Worm (Caenorhabditis elegans): ENCODE measurements around the gene epc-1.
A peak's percentile ranks its signal among the peaks of the same experiment; 100 is the strongest.

epc-1 gene

ce11 chrIII:12598418-12599330, 9.7 kb downstream of the epc-1 start:
- TF ChIP-seq ama-1 (optimal IDR thresholded peaks at IDR 0.05): peak; percentile 89
- TF ChIP-seq F13C5.2 (tag; optimal IDR thresholded peaks at IDR 0.05): peak; percentile 44
- TF ChIP-seq hmbx-1 (tag; optimal IDR thresholded peaks at IDR 0.05): peak; percentile 50
- no peak for TF ChIP-seq hnd-1 (tag; optimal IDR thresholded peaks at IDR 0.05)
- no peak for TF ChIP-seq scrt-1 (GFP tag; IDR thresholded peaks at IDR 0.05)
- TF ChIP-seq pes-1 (GFP tag; IDR thresholded peaks at IDR 0.05): peak; percentile 30; the same call in 1 of the 2 replicates
- no peak for TF ChIP-seq sea-1 (GFP tag; conservative IDR thresholded peaks at IDR 0.05)
- no peak for TF ChIP-seq hmg-4 (GFP tag; optimal IDR thresholded peaks at IDR 0.05)
- peak; percentile 54 for TF ChIP-seq B0310.2 (tag; optimal IDR thresholded peaks at IDR 0.05)
- TF ChIP-seq tbx-37 (GFP tag; conservative IDR thresholded peaks at IDR 0.05): 0 out of 2 replicates have a peak, but pooled peaks have one; percentile 5
- TF ChIP-seq aly-1 (tag; optimal IDR thresholded peaks at IDR 0.05): no peak
- peak; percentile 35; the same call in 1 of the 2 replicates for TF ChIP-seq flt-1 (GFP tag; IDR thresholded peaks at IDR 0.05)
- TF ChIP-seq tra-4 (tag; optimal IDR thresholded peaks at IDR 0.05): peak; percentile 64
- peak; percentile 13 for TF ChIP-seq ceh-36 (tag; optimal IDR thresholded peaks at IDR 0.05)
- TF ChIP-seq tbx-11 (GFP tag; IDR thresholded peaks at IDR 0.05): peak; percentile 7; the same call in 1 of the 2 replicates
- TF ChIP-seq ceh-13 (GFP tag; optimal IDR thresholded peaks at IDR 0.05): no peak
- no peak for TF ChIP-seq ets-7 (tag; optimal IDR thresholded peaks at IDR 0.05)

ce11 chrIII:12595640-12596039, 12.7 kb downstream of the epc-1 start:
- TF ChIP-seq ceh-36 (tag; optimal IDR thresholded peaks at IDR 0.05) (peak; percentile 31), B0310.2 (tag; optimal IDR thresholded peaks at IDR 0.05) (no peak), ama-1 (optimal IDR thresholded peaks at IDR 0.05) (no peak), ceh-13 (GFP tag; optimal IDR thresholded peaks at IDR 0.05) (no peak), pes-1 (GFP tag; IDR thresholded peaks at IDR 0.05) (no peak), tbx-11 (GFP tag; IDR thresholded peaks at IDR 0.05) (no peak), hmg-4 (GFP tag; optimal IDR thresholded peaks at IDR 0.05) (no peak)

ce11 chrIII:12591923-12592322, 16.5 kb downstream of the epc-1 start:
- TF ChIP-seq ama-1 (optimal IDR thresholded peaks at IDR 0.05): no peak
- no peak for TF ChIP-seq F13C5.2 (tag; optimal IDR thresholded peaks at IDR 0.05)
- no peak for TF ChIP-seq hnd-1 (tag; optimal IDR thresholded peaks at IDR 0.05)
- TF ChIP-seq pes-1 (GFP tag; IDR thresholded peaks at IDR 0.05): no peak
- no peak for TF ChIP-seq tbx-11 (GFP tag; IDR thresholded peaks at IDR 0.05)
- TF ChIP-seq tra-4 (tag; optimal IDR thresholded peaks at IDR 0.05): no peak
- no peak for TF ChIP-seq hmbx-1 (tag; optimal IDR thresholded peaks at IDR 0.05)
- no peak for TF ChIP-seq ceh-36 (tag; optimal IDR thresholded peaks at IDR 0.05)
- TF ChIP-seq flt-1 (GFP tag; IDR thresholded peaks at IDR 0.05): no peak

ce11 chrIII:12585842-12586241, 22.5 kb downstream of the epc-1 start:
- TF ChIP-seq tbx-11 (GFP tag; IDR thresholded peaks at IDR 0.05): no peak
- no peak for TF ChIP-seq tra-4 (tag; optimal IDR thresholded peaks at IDR 0.05)
- TF ChIP-seq hmbx-1 (tag; optimal IDR thresholded peaks at IDR 0.05): no peak
- TF ChIP-seq F13C5.2 (tag; optimal IDR thresholded peaks at IDR 0.05): no peak
- TF ChIP-seq hnd-1 (tag; optimal IDR thresholded peaks at IDR 0.05): no peak
- no peak for TF ChIP-seq aly-1 (tag; optimal IDR thresholded peaks at IDR 0.05)
- no peak for TF ChIP-seq pes-1 (GFP tag; IDR thresholded peaks at IDR 0.05)
- no peak for TF ChIP-seq sea-1 (GFP tag; conservative IDR thresholded peaks at IDR 0.05)

ce11 chrIII:12583466-12583865, 24.9 kb downstream of the epc-1 start:
- TF ChIP-seq aly-1 (tag; optimal IDR thresholded peaks at IDR 0.05) (no peak), hnd-1 (tag; optimal IDR thresholded peaks at IDR 0.05) (no peak), B0310.2 (tag; optimal IDR thresholded peaks at IDR 0.05) (no peak), ets-7 (tag; optimal IDR thresholded peaks at IDR 0.05) (no peak), hmg-4 (GFP tag; optimal IDR thresholded peaks at IDR 0.05) (peak; percentile 5), pes-1 (GFP tag; IDR thresholded peaks at IDR 0.05) (no peak), F13C5.2 (tag; optimal IDR thresholded peaks at IDR 0.05) (peak; percentile 49)

- TF ChIP-seq hmbx-1 (tag; optimal IDR thresholded peaks at IDR 0.05): no peak
- no peak for TF ChIP-seq ama-1 (optimal IDR thresholded peaks at IDR 0.05)
- TF ChIP-seq F13C5.2 (tag; optimal IDR thresholded peaks at IDR 0.05): peak; percentile 28
- TF ChIP-seq flt-1 (GFP tag; IDR thresholded peaks at IDR 0.05): no peak
- no peak for TF ChIP-seq tbx-11 (GFP tag; IDR thresholded peaks at IDR 0.05)
- TF ChIP-seq aly-1 (tag; optimal IDR thresholded peaks at IDR 0.05): peak; percentile 19
- peak; percentile 61 for TF ChIP-seq hmg-4 (GFP tag; optimal IDR thresholded peaks at IDR 0.05)
Observed at ce11 chrIII:12575350-12576292, 32.8 kb downstream of the epc-1 start, which contains the start of gene aakg-1. TSS of gene aakg-1 (minus strand) at chrIII:12575401.

ce11 chrIII:12569870-12570269, 38.5 kb downstream of the epc-1 start:
- TF ChIP-seq ceh-36 (tag; optimal IDR thresholded peaks at IDR 0.05): no peak
- TF ChIP-seq ets-7 (tag; optimal IDR thresholded peaks at IDR 0.05): no peak
- no peak for TF ChIP-seq pes-1 (GFP tag; IDR thresholded peaks at IDR 0.05)
- no peak for TF ChIP-seq F13C5.2 (tag; optimal IDR thresholded peaks at IDR 0.05)

Measured in whole organism, early embryonic.